Fruit fly (Drosophila melanogaster): ENCODE data around the gene msd5.

Gene msd5

dm6 chr3L:1331542-1331941, 1.4 kb downstream of the msd5 start, which contains the start of gene msd1 (continued):
- peak; percentile 38; the same call in 2 of the 3 replicates for TF ChIP-seq Opbp (GFP tag; IDR thresholded peaks at IDR 0.05; ENCODE audit: partially characterized antibody)
- TF ChIP-seq chif (GFP tag; optimal IDR thresholded peaks at IDR 0.05) = no peak
- TF ChIP-seq stwl (tag; optimal IDR thresholded peaks at IDR 0.05) = peak; percentile 5
- peak; percentile 76 for TF ChIP-seq pzg (GFP tag; optimal IDR thresholded peaks at IDR 0.05)
- TF ChIP-seq trh (GFP tag; optimal IDR thresholded peaks at IDR 0.05) = no peak
- peak; percentile 63 for TF ChIP-seq CG9797 (GFP tag; optimal IDR thresholded peaks at IDR 0.05)
- peak; percentile 17 for TF ChIP-seq CG17912 (GFP tag; optimal IDR thresholded peaks at IDR 0.05)
- no peak for TF ChIP-seq CG15601 (tag; optimal IDR thresholded peaks at IDR 0.05)
- TF ChIP-seq fd3F (GFP tag; optimal IDR thresholded peaks at IDR 0.05) = no peak
- TF ChIP-seq CG14441 (GFP tag; IDR thresholded peaks at IDR 0.05) = no peak
- TF ChIP-seq sc (optimal IDR thresholded peaks at IDR 0.05) = no peak
- no peak for TF ChIP-seq sc (GFP tag; optimal IDR thresholded peaks at IDR 0.05)
- TF ChIP-seq Abd-B (GFP tag; optimal IDR thresholded peaks at IDR 0.05) = no peak
- no peak for TF ChIP-seq knrl (GFP tag; IDR thresholded peaks at IDR 0.05; ENCODE audit: partially characterized antibody)
- no peak for TF ChIP-seq CG1024 (GFP tag; IDR thresholded peaks at IDR 0.05)
- no peak for TF ChIP-seq CG11247 (GFP tag; IDR thresholded peaks at IDR 0.05)
- no peak for TF ChIP-seq tx (GFP tag; optimal IDR thresholded peaks at IDR 0.05)
- no peak for TF ChIP-seq kay (GFP tag; optimal IDR thresholded peaks at IDR 0.05)
- TF ChIP-seq CG3281 (GFP tag; optimal IDR thresholded peaks at IDR 0.05) = no peak
- no peak for TF ChIP-seq toy (GFP tag; IDR thresholded peaks at IDR 0.05)
- TF ChIP-seq Xbp1 (GFP tag; optimal IDR thresholded peaks at IDR 0.05) = no peak
- TF ChIP-seq CG1603 (tag; optimal IDR thresholded peaks at IDR 0.05) = peak; percentile 54
- TF ChIP-seq zfh1 (GFP tag; IDR thresholded peaks at IDR 0.05) = no peak
- TF ChIP-seq CG12769 (tag; optimal IDR thresholded peaks at IDR 0.05) = no peak
- TF ChIP-seq Sry-δ (GFP tag; optimal IDR thresholded peaks at IDR 0.05) = peak; percentile 35
- TF ChIP-seq mam (GFP tag; optimal IDR thresholded peaks at IDR 0.05) = no peak
- no peak for TF ChIP-seq CG16815 (GFP tag; optimal IDR thresholded peaks at IDR 0.05)
- no peak for TF ChIP-seq grn (GFP tag; optimal IDR thresholded peaks at IDR 0.05)
- no peak for TF ChIP-seq CG18476 (GFP tag; optimal IDR thresholded peaks at IDR 0.05)
- no peak for TF ChIP-seq CG10274 (GFP tag; optimal IDR thresholded peaks at IDR 0.05)
- no peak for TF ChIP-seq ttk (GFP tag; IDR thresholded peaks at IDR 0.05)
- no peak for TF ChIP-seq exex (tag; optimal IDR thresholded peaks at IDR 0.05)
- no peak for TF ChIP-seq NFAT (GFP tag; IDR thresholded peaks at IDR 0.05)
- TF ChIP-seq CG17361 (GFP tag; IDR thresholded peaks at IDR 0.05) = no peak
- peak; percentile 97 for TF ChIP-seq Dp (GFP tag; optimal IDR thresholded peaks at IDR 0.05)
- no peak for TF ChIP-seq slbo (GFP tag; IDR thresholded peaks at IDR 0.05)
- no peak for TF ChIP-seq CG3065 (GFP tag; optimal IDR thresholded peaks at IDR 0.05)
- TF ChIP-seq Lim3 (GFP tag; IDR thresholded peaks at IDR 0.05) = no peak
- TF ChIP-seq CG16813 (GFP tag; IDR thresholded peaks at IDR 0.05; ENCODE audit: partially characterized antibody) = no peak
- TF ChIP-seq sens (GFP tag) = peak; percentile 48
- TF ChIP-seq ap (GFP tag; IDR thresholded peaks at IDR 0.05) = no peak
- no peak for TF ChIP-seq lab (GFP tag; optimal IDR thresholded peaks at IDR 0.05)
- no peak for TF ChIP-seq CG11504 (tag; optimal IDR thresholded peaks at IDR 0.05)
- TF ChIP-seq CG13123 (GFP tag; optimal IDR thresholded peaks at IDR 0.05) = no peak
- no peak for TF ChIP-seq CG31441 (GFP tag; IDR thresholded peaks at IDR 0.05)
- TF ChIP-seq CG30020 (tag; optimal IDR thresholded peaks at IDR 0.05) = no peak
- TF ChIP-seq CG14710 (tag; optimal IDR thresholded peaks at IDR 0.05) = no peak
- no peak for TF ChIP-seq CG10959 (GFP tag; IDR thresholded peaks at IDR 0.05)
- no peak for TF ChIP-seq CG4730 (GFP tag; IDR thresholded peaks at IDR 0.05)
- no peak for TF ChIP-seq CkIIα-i1 (GFP tag; IDR thresholded peaks at IDR 0.05)
- TF ChIP-seq fd102C (GFP tag; optimal IDR thresholded peaks at IDR 0.05) = no peak
- TF ChIP-seq BEAF-32 (GFP tag; optimal IDR thresholded peaks at IDR 0.05) = peak; percentile 32

Measured in whole organism, embryonic.